Worm (Caenorhabditis elegans): Measurements from ENCODE around the gene F15H10.12.

- TF ChIP-seq him-1 (tag; optimal IDR thresholded peaks at IDR 0.05): no peak
- no peak for TF ChIP-seq W03F9.2 (tag; optimal IDR thresholded peaks at IDR 0.05)
- TF ChIP-seq dao-5 (tag; optimal IDR thresholded peaks at IDR 0.05): no peak
Measured at ce11 chrV:10404701-10405100, 5.2 kb downstream of the F15H10.12 start.
